Worm (Caenorhabditis elegans): ENCODE measurements around the gene ife-5.

DNA sequence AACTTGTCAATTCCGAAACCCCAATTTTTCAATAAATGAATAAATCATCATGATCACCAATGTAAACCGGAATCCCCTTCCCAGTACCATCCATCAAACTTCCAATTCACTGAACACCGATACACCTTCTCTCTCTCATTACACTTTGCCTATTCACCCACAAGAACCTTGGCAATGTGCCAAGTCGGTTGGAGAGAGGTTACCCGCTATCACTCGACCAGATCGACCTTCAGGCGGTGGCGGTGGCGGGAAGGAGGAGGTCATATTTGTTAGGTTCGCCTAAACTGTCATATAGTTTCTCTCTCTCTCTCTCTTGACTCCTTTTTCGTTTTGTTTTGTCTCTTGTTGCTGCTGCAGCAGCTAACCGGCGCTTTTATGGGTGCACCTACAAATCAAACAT, 17.9 kb upstream of the ife-5 start:
- TF ChIP-seq ztf-22 (GFP tag; optimal IDR thresholded peaks at IDR 0.05) (no peak), lin-26 (GFP tag; IDR thresholded peaks at IDR 0.05) (no peak), rec-8 (tag; optimal IDR thresholded peaks at IDR 0.05) (no peak), nhr-179 (tag; optimal IDR thresholded peaks at IDR 0.05) (no peak)
